Worm (Caenorhabditis elegans) whole organism, early embryonic: Measurements from ENCODE around the gene C27D6.12.

Experiments used
- B0310.2 ChIP-seq: sonication (generic microtip); optimal IDR thresholded peaks from 2 replicates; lab custom pipeline; 2016; ENCODE audit warnings: mild to moderate bottlenecking, missing genetic modification characterization, missing compliant biosample characterization
- F13C5.2 ChIP-seq: sonication (generic microtip); optimal IDR thresholded peaks from 2 replicates; lab custom pipeline; 2017; ENCODE audit warnings: mild to moderate bottlenecking, missing genetic modification characterization, inconsistent platforms, missing compliant biosample characterization
- aly-1 ChIP-seq: sonication (generic microtip); optimal IDR thresholded peaks from 2 replicates; lab custom pipeline; 2016; ENCODE audit warnings: missing genetic modification characterization, missing compliant biosample characterization
- ama-1 ChIP-seq: fragments of 150-350 bp; optimal IDR thresholded peaks from 2 replicates; lab custom pipeline; 2014
- ceh-36 ChIP-seq: sonication (generic microtip); optimal IDR thresholded peaks from 2 replicates; lab custom pipeline; 2016; ENCODE audit warnings: missing genetic modification characterization, inconsistent platforms, missing compliant biosample characterization
- ets-7 ChIP-seq: sonication (generic microtip); optimal IDR thresholded peaks from 2 replicates; lab custom pipeline; 2016; ENCODE audit warnings: missing genotype, missing genetic modification characterization, missing compliant biosample characterization
- flt-1 ChIP-seq: fragments of 200-800 bp; sonication (Bioruptor generic); IDR thresholded peaks from 2 replicates; pipeline ENCODE4 v1.3.6; 2022; ENCODE audit warnings: missing genetic modification characterization, missing compliant biosample characterization
- hmg-4 ChIP-seq: fragments of 200-800 bp; sonication (Bioruptor generic); optimal IDR thresholded peaks from 2 replicates; lab custom pipeline; 2018; ENCODE audit warnings: mild to moderate bottlenecking, missing genetic modification characterization, missing compliant biosample characterization
- hnd-1 ChIP-seq: sonication (generic microtip); optimal IDR thresholded peaks from 2 replicates; lab custom pipeline; 2016; ENCODE audit warnings: missing genetic modification characterization, missing compliant biosample characterization
- pes-1 ChIP-seq: fragments of 200-800 bp; sonication (Bioruptor generic); IDR thresholded peaks from 2 replicates; pipeline ENCODE4 v1.3.6; 2022; ENCODE audit warnings: missing genetic modification reagents, missing genetic modification characterization, missing compliant biosample characterization
- sea-1 ChIP-seq: fragments of 200-800 bp; sonication (Bioruptor generic); conservative IDR thresholded peaks from 2 replicates; pipeline ENCODE4 v1.3.6; 2022; ENCODE audit warnings: missing genetic modification characterization, missing compliant biosample characterization
- tbx-11 ChIP-seq: fragments of 200-800 bp; sonication (Bioruptor generic); IDR thresholded peaks from 2 replicates; pipeline ENCODE4 v1.3.6; 2022; ENCODE audit warnings: missing genetic modification characterization, missing compliant biosample characterization
- tbx-37 ChIP-seq: fragments of 200-800 bp; sonication (Bioruptor generic); conservative IDR thresholded peaks from 2 replicates; pipeline ENCODE4 v1.3.6; 2022; ENCODE audit warnings: missing genetic modification reagents, missing genetic modification characterization, missing compliant biosample characterization
- tra-4 ChIP-seq: sonication (generic microtip); optimal IDR thresholded peaks from 2 replicates; lab custom pipeline; 2017; ENCODE audit warnings: missing genetic modification characterization, missing compliant biosample characterization

Gene C27D6.12

DNA sequence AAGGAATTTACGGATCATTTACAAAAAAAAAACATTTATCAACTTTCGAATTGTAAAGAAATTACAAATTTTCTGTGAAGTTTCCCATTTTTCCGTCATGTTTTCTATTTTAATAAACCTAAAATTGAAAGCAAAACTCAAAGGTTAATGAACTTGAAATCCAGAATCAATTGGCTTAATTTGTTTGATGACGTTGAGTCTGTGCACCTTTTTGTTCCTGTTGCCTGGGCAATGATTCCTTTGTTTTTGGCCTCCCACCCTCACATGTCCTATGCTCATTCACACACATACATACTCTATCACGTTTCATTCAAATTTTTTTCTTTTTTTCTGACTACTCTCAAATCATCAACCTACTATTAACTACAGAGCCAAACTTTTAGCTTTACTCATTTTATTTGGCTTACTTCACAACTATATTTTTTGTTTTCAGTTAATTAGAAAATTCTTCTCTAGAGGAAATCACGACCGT is 41.5 kb downstream of the C27D6.12 start, which contains the start of gene F58A6.2:
F58A6.2 (plus strand) TSS at position 422 of the 472 bp plus-strand sequence.
- no peak for TF ChIP-seq sea-1 (GFP tag; lab: Robert Waterston, UW)
- TF ChIP-seq F13C5.2 (tag; lab: Kevin White, UChicago), result no peak
- TF ChIP-seq tbx-37 (GFP tag; lab: Robert Waterston, UW), result no peak
- no peak for TF ChIP-seq tra-4 (tag; lab: Kevin White, UChicago)
- TF ChIP-seq ama-1 (lab: Kevin White, UChicago), result no peak
- TF ChIP-seq pes-1, result no peak
- no peak for TF ChIP-seq ceh-36 (tag; lab: Kevin White, UChicago)
- TF ChIP-seq flt-1 (GFP tag; lab: Robert Waterston, UW), result no peak
- no peak for TF ChIP-seq hmg-4 (GFP tag; lab: Kevin White, UChicago)
- no peak for TF ChIP-seq hnd-1 (tag; lab: Kevin White, UChicago)
- TF ChIP-seq ets-7, result no peak
- no peak for TF ChIP-seq tbx-11 (GFP tag; lab: Robert Waterston, UW)
- TF ChIP-seq aly-1 (tag; lab: Kevin White, UChicago), result no peak

- no peak for TF ChIP-seq B0310.2
Observed at ce11 chrII:5131800-5132199, 46.0 kb downstream of the C27D6.12 start.

ce11 chrII:5130081-5130480 is 47.7 kb downstream of the C27D6.12 start, which contains the start of gene lgc-56:
Gene lgc-56 (plus strand): TSS chrII:5130381.
- no peak for TF ChIP-seq hmg-4 (GFP tag; lab: Kevin White, UChicago)
- no peak for TF ChIP-seq F13C5.2 (tag; lab: Kevin White, UChicago)
- no peak for TF ChIP-seq aly-1 (tag; lab: Kevin White, UChicago)
